Worm (Caenorhabditis elegans) whole organism, L4 larva: Measurements from ENCODE around the gene pqn-68.

Source experiments
- D1046.2 ChIP-seq: fragments of 200-800 bp; sonication (Bioruptor generic); IDR thresholded peaks from 2 replicates; pipeline ENCODE4 v1.3.6; 2022; ENCODE audit warnings: missing genetic modification characterization, missing compliant biosample characterization
- F44E2.7 ChIP-seq: fragments of 200-800 bp; sonication (Bioruptor generic); IDR thresholded peaks from 2 replicates; pipeline ENCODE4 v2.1.2; 2022; ENCODE audit warnings: missing genetic modification characterization, missing compliant biosample characterization
- R02D3.7 ChIP-seq: fragments of 150-350 bp; sonication (generic microtip); optimal IDR thresholded peaks from 3 replicates; lab custom pipeline; 2014; ENCODE audit warnings: missing biosample characterization, missing genetic modification characterization
- T20F7.1 ChIP-seq: fragments of 200-800 bp; sonication (Bioruptor generic); optimal IDR thresholded peaks from 2 replicates; lab custom pipeline; 2018; ENCODE audit warnings: mild to moderate bottlenecking, missing genetic modification characterization, missing compliant biosample characterization
- Y48G9A.11 ChIP-seq: fragments of 200-800 bp; sonication (Bioruptor generic); IDR thresholded peaks from 2 replicates; pipeline ENCODE4 v1.3.6; 2022; ENCODE audit warnings: missing genetic modification reagents, missing genetic modification characterization, missing compliant biosample characterization
- ZK337.2 ChIP-seq: fragments of 200-800 bp; sonication (Bioruptor generic); IDR thresholded peaks from 2 replicates; pipeline ENCODE4 v1.3.6; 2022; ENCODE audit warnings: missing genetic modification reagents, missing genetic modification characterization, missing compliant biosample characterization
- aha-1 ChIP-seq: fragments of 150-350 bp; peaks from one replicate; lab custom pipeline; 2014; ENCODE audit warnings: missing biosample characterization, missing genetic modification characterization
- aly-2 ChIP-seq: sonication (generic microtip); optimal IDR thresholded peaks from 2 replicates; lab custom pipeline; 2018; ENCODE audit warnings: missing biosample characterization, missing genetic modification characterization
- ceh-20 ChIP-seq: fragments of 200-800 bp; sonication (Bioruptor generic); IDR thresholded peaks from 2 replicates; pipeline ENCODE4 v1.3.6; 2022; ENCODE audit warnings: missing genetic modification reagents, missing genetic modification characterization, missing compliant biosample characterization
- ceh-62 ChIP-seq: sonication (generic microtip); optimal IDR thresholded peaks from 2 replicates; lab custom pipeline; 2017; ENCODE audit warnings: missing biosample characterization, missing genetic modification characterization
- ces-1 ChIP-seq: fragments of 150-350 bp; sonication (generic microtip); optimal IDR thresholded peaks from 4 replicates; lab custom pipeline; 2014; ENCODE audit warnings: missing biosample characterization, missing genetic modification reagents, missing genetic modification characterization
- cey-2 ChIP-seq: sonication (generic microtip); optimal IDR thresholded peaks from 3 replicates; lab custom pipeline; 2017; ENCODE audit warnings: missing genetic modification characterization, mild to moderate bottlenecking, missing compliant biosample characterization, antibody characterized with exemption, borderline replicate concordance; ENCODE audit not compliant: insufficient read depth
- daf-16 ChIP-seq, 3 experiments: sonication (generic microtip); optimal IDR thresholded peaks; 2 replicates each; lab custom pipeline; 2016 to 2017; ENCODE audit warnings: missing genetic modification characterization in 3 of 3, missing genetic modification reagents in 3 of 3, mild to moderate bottlenecking in 2 of 3, missing compliant biosample characterization in 2 of 3, missing biosample characterization in 1 of 3, moderate library complexity in 1 of 3
- dmd-6 ChIP-seq: fragments of 200-800 bp; sonication (Bioruptor generic); IDR thresholded peaks from 2 replicates; pipeline ENCODE4 v1.3.6; 2022; ENCODE audit warnings: missing genetic modification reagents, missing genetic modification characterization, missing compliant biosample characterization
- dmd-8 ChIP-seq: fragments of 200-800 bp; sonication (Bioruptor generic); IDR thresholded peaks from 2 replicates; pipeline ENCODE4 v1.3.6; 2022; ENCODE audit warnings: missing genetic modification characterization, missing compliant biosample characterization
- dve-1 ChIP-seq: sonication (generic microtip); optimal IDR thresholded peaks from 2 replicates; lab custom pipeline; 2017; ENCODE audit warnings: antibody characterized with exemption, mild to moderate bottlenecking, missing genetic modification characterization, missing compliant biosample characterization; ENCODE audit not compliant: insufficient read depth
- egl-27 ChIP-seq: sonication (generic microtip); optimal IDR thresholded peaks from 3 replicates; lab custom pipeline; 2017; ENCODE audit warnings: missing biosample characterization, missing genetic modification reagents, missing genetic modification characterization
- fos-1 ChIP-seq: fragments of 150-350 bp; optimal IDR thresholded peaks from 2 replicates; lab custom pipeline; 2014; ENCODE audit warnings: missing biosample characterization, missing genetic modification characterization
- hlh-11 ChIP-seq: fragments of 200-800 bp; sonication (Bioruptor generic); optimal IDR thresholded peaks from 2 replicates; lab custom pipeline; 2018; ENCODE audit warnings: mild to moderate bottlenecking, missing genetic modification characterization, missing compliant biosample characterization
- hlh-30 ChIP-seq: sonication (generic microtip); optimal IDR thresholded peaks from 2 replicates; lab custom pipeline; 2017; ENCODE audit warnings: antibody characterized with exemption, mild to moderate bottlenecking, missing genetic modification characterization, missing compliant biosample characterization; ENCODE audit not compliant: insufficient read depth
- hmg-1.1 ChIP-seq: fragments of 200-800 bp; sonication (Bioruptor generic); IDR thresholded peaks from 2 replicates; pipeline ENCODE4 v1.3.6; 2022; ENCODE audit warnings: missing genetic modification reagents, missing genetic modification characterization, missing compliant biosample characterization
- jun-1 ChIP-seq: fragments of 150-350 bp; optimal IDR thresholded peaks from 2 replicates; lab custom pipeline; 2014; ENCODE audit warnings: missing biosample characterization, missing genetic modification reagents, missing genetic modification characterization
- lin-1 ChIP-seq: fragments of 200-800 bp; sonication (Bioruptor generic); IDR thresholded peaks from 2 replicates; pipeline ENCODE4 v1.3.6; 2022; ENCODE audit warnings: missing genetic modification reagents, missing genetic modification characterization, missing compliant biosample characterization
- lin-15B ChIP-seq: fragments of 150-350 bp; sonication (generic microtip); optimal IDR thresholded peaks from 3 replicates; lab custom pipeline; 2014; ENCODE audit warnings: missing biosample characterization, missing genetic modification characterization
- mdl-1 ChIP-seq, 2 experiments: fragments of 150-350 bp in 1 of 2; sonication (generic microtip) in 1 of 2; optimal IDR thresholded peaks; 2 replicates each; lab custom pipeline; 2014 to 2017; ENCODE audit warnings: missing biosample characterization in 2 of 2, missing genetic modification characterization in 2 of 2
- mes-2 ChIP-seq: sonication (generic microtip); optimal IDR thresholded peaks from 2 replicates; lab custom pipeline; 2016; ENCODE audit warnings: missing genotype, mild to moderate bottlenecking, missing genetic modification characterization, missing compliant biosample characterization; ENCODE audit not compliant: poor library complexity, severe bottlenecking
- mxl-3 ChIP-seq: fragments of 200-800 bp; sonication (Bioruptor generic); optimal IDR thresholded peaks from 2 replicates; lab custom pipeline; 2018; ENCODE audit warnings: mild to moderate bottlenecking, missing genetic modification characterization, missing compliant biosample characterization
- nhr-11 ChIP-seq: fragments of 150-350 bp; optimal IDR thresholded peaks from 2 replicates; lab custom pipeline; 2014; ENCODE audit warnings: missing biosample characterization, missing genetic modification characterization
- nhr-111 ChIP-seq: fragments of 200-800 bp; sonication (Bioruptor generic); optimal IDR thresholded peaks from 2 replicates; lab custom pipeline; 2018; ENCODE audit warnings: mild to moderate bottlenecking, missing genetic modification characterization, missing compliant biosample characterization
- nhr-28 ChIP-seq: fragments of 150-350 bp; optimal IDR thresholded peaks from 2 replicates; lab custom pipeline; 2014; ENCODE audit warnings: missing biosample characterization, missing genetic modification characterization
- nhr-41 ChIP-seq: fragments of 200-800 bp; sonication (Bioruptor generic); IDR thresholded peaks from 2 replicates; pipeline ENCODE4 v1.3.6; 2022; ENCODE audit warnings: missing genetic modification reagents, missing genetic modification characterization, missing compliant biosample characterization
- nhr-48 ChIP-seq: sonication (generic microtip); optimal IDR thresholded peaks from 2 replicates; lab custom pipeline; 2016; ENCODE audit warnings: mild to moderate bottlenecking, missing genetic modification characterization, missing compliant biosample characterization
- nhr-6 ChIP-seq: fragments of 150-350 bp; optimal IDR thresholded peaks from 2 replicates; lab custom pipeline; 2014; ENCODE audit warnings: missing biosample characterization, missing genetic modification characterization
- nhr-77 ChIP-seq: fragments of 150-350 bp; optimal IDR thresholded peaks from 2 replicates; lab custom pipeline; 2014; ENCODE audit warnings: missing biosample characterization, missing genetic modification characterization
- php-3 ChIP-seq: fragments of 200-800 bp; sonication (Bioruptor generic); IDR thresholded peaks from 2 replicates; pipeline ENCODE4 v1.3.6; 2022; ENCODE audit warnings: missing genetic modification reagents, missing genetic modification characterization, missing compliant biosample characterization
- pqm-1 ChIP-seq: sonication (generic microtip); optimal IDR thresholded peaks from 2 replicates; lab custom pipeline; 2017; ENCODE audit warnings: missing biosample characterization, missing genetic modification characterization
- saeg-2 ChIP-seq: fragments of 200-800 bp; sonication (Bioruptor generic); IDR thresholded peaks from 2 replicates; pipeline ENCODE4 v1.3.6; 2022; ENCODE audit warnings: missing genetic modification reagents, missing genetic modification characterization, missing compliant biosample characterization
- sdz-12 ChIP-seq: fragments of 200-800 bp; sonication (Bioruptor generic); optimal IDR thresholded peaks from 2 replicates; lab custom pipeline; 2018; ENCODE audit warnings: mild to moderate bottlenecking, missing genetic modification characterization, missing compliant biosample characterization
- set-16 ChIP-seq: fragments of 200-800 bp; sonication (Bioruptor generic); IDR thresholded peaks from 2 replicates; pipeline ENCODE4 v1.3.6; 2022; ENCODE audit warnings: missing genetic modification reagents, missing genetic modification characterization, missing compliant biosample characterization
- snpc-4 ChIP-seq: fragments of 150-350 bp; optimal IDR thresholded peaks from 2 replicates; lab custom pipeline; 2014; ENCODE audit warnings: missing biosample characterization, missing genetic modification characterization
- unc-62 ChIP-seq, 3 experiments: fragments of 150-350 bp in 1 of 3; sonication (generic microtip); optimal IDR thresholded peaks in 2 of 3; peaks in 1 of 3; 1 replicate in 1 of 3; 2 replicates in 2 of 3; lab custom pipeline; 2014 to 2017; ENCODE audit warnings: missing biosample characterization in 3 of 3, missing genetic modification characterization in 3 of 3, missing genetic modification reagents in 3 of 3, missing genotype in 1 of 3
- zag-1 ChIP-seq: fragments of 150-350 bp; optimal IDR thresholded peaks from 2 replicates; lab custom pipeline; 2014; ENCODE audit warnings: missing biosample characterization, missing genetic modification characterization
- zfp-3 ChIP-seq: fragments of 200-800 bp; sonication (Bioruptor generic); conservative IDR thresholded peaks from 2 replicates; pipeline ENCODE4 v1.3.6; 2022; ENCODE audit warnings: missing genetic modification reagents, missing genetic modification characterization, missing compliant biosample characterization
- ztf-7 ChIP-seq: fragments of 150-350 bp; optimal IDR thresholded peaks from 2 replicates; lab custom pipeline; 2014; ENCODE audit warnings: missing biosample characterization, missing genetic modification characterization

Gene pqn-68

DNA sequence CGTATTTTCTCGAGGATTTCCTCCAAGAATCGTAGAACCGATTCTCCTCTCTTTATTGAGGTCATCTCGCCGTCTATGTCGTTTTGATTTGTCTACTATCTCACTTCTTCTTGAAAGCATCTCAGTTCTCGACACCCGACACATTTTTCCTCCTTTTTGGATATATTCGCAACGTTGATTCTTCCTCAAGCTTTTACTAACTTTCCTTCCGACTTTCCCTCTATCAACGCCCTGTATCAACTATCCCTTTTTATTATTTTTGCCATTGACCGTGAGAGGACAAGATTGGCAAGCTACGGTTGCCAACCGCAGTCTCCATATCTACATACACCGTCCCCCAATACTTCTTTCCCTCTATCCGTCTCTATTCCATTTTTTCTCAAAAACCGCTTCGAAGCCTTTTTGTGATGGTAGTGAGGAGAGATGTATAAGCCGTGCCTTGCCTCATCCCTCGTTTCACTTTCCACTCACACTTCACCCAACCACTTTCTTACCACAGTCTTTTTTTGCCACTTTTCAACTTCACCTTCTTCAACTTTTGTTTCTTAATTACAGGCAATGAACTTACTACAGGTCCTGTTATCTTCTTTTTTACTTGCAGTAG lies 23.4 kb upstream of the pqn-68 start, which contains the start of gene T16G1.2:
TSS of gene T16G1.2 (plus strand) at position 554 of the 604 bp plus-strand sequence.
- TF ChIP-seq zfp-3 (GFP tag; lab: Robert Waterston, UW) (no peak), R02D3.7 (no peak), F44E2.7 (GFP tag; lab: Robert Waterston, UW) (no peak), unc-62 (GFP tag; optimal IDR thresholded peaks at IDR 0.05 in 1 of 2; lab: Kevin White, UChicago) (peak in 1 of 2 experiments; percentile 11), unc-62 (tag; optimal IDR thresholded peaks at IDR 0.05; lab: Kevin White, UChicago) (no peak), D1046.2 (no peak), jun-1 (no peak)

DNA sequence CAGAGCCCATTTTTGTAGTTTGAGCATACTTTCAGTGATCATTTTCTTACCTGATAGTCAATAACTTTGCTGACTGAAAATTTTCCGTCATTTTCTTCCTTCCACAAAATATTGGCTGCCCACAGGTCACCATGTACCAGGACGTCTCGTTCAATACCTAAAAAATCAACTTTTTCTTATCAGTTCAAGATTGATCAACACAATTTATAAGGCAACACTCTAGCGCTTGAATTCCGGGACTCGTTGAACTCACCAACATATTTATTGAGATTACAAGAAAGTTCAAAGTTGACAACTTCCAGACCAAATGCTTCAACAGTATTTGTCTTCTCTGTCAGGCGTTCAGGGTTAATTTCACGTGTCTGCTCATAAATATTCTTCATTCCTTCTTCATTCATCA lies 18.8 kb upstream of the pqn-68 start:
- TF ChIP-seq dve-1, result peak; percentile 44
- TF ChIP-seq Y48G9A.11 (GFP tag; lab: Robert Waterston, UW), result no peak
- no peak for TF ChIP-seq sdz-12 (GFP tag; lab: Kevin White, UChicago)
- TF ChIP-seq hmg-1.1, result no peak
- peak; percentile 48 for TF ChIP-seq nhr-28 (tag; lab: Kevin White, UChicago)
- TF ChIP-seq nhr-48 (tag; lab: Kevin White, UChicago), result no peak
- no peak for TF ChIP-seq nhr-6
- no peak for TF ChIP-seq ztf-7 (tag; lab: Kevin White, UChicago)
- TF ChIP-seq ces-1 (GFP tag; lab: Kevin White, UChicago), result no peak
- TF ChIP-seq mdl-1 (tag; optimal IDR thresholded peaks at IDR 0.05; lab: Kevin White, UChicago), result no peak
- no peak for TF ChIP-seq ceh-62 (tag; lab: Kevin White, UChicago)
- no peak for TF ChIP-seq aly-2 (tag; lab: Kevin White, UChicago)
- TF ChIP-seq lin-15B (tag; lab: Kevin White, UChicago), result no peak
- TF ChIP-seq ceh-20 (GFP tag; lab: Robert Waterston, UW), result no peak
- TF ChIP-seq nhr-11 (tag; lab: Kevin White, UChicago), result no peak
- TF ChIP-seq dmd-8 (GFP tag; lab: Robert Waterston, UW), result no peak
- no peak for TF ChIP-seq snpc-4 (tag; lab: Kevin White, UChicago)
- no peak for TF ChIP-seq daf-16 (GFP tag; optimal IDR thresholded peaks at IDR 0.05; lab: Kevin White, UChicago)
- peak; percentile 78 for TF ChIP-seq daf-16 (tag; optimal IDR thresholded peaks at IDR 0.05; lab: Kevin White, UChicago)
- TF ChIP-seq fos-1, result no peak
- TF ChIP-seq egl-27 (tag; lab: Kevin White, UChicago), result no peak
- no peak for TF ChIP-seq cey-2 (tag; lab: Kevin White, UChicago)
- TF ChIP-seq ZK337.2 (GFP tag; lab: Robert Waterston, UW), result no peak
- peak; percentile 70 for TF ChIP-seq dmd-6 (GFP tag; lab: Robert Waterston, UW)
- peak; percentile 47 for TF ChIP-seq pqm-1 (tag; lab: Kevin White, UChicago)
- no peak for TF ChIP-seq zag-1 (tag; lab: Kevin White, UChicago)
- no peak for TF ChIP-seq hlh-30 (tag; lab: Kevin White, UChicago)
- TF ChIP-seq set-16 (GFP tag; lab: Robert Waterston, UW), result no peak

DNA sequence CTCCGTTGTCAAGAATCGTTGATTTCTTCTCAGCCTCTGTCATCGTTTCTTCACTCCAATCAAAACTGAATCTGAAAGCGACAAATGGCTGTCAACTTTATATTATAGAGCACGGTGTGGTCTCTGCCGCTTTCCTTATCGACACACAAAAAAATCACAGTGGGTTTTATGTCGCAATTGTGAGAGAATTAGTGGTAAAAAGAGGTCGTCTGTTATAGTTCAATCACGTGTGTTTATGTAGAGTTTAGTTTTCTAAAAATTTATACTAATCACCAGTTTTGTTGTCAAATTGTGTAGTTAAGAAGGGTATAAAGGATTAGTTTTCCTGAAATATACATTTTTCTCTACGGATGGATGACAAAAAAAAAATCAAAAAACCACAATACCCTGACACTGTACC lies 17.5 kb upstream of the pqn-68 start, which contains the start of gene T16G1.7:
TSS of gene T16G1.7 (minus strand) at position 137 of the 400 bp plus-strand sequence.
- TF ChIP-seq mxl-3 (GFP tag; lab: Kevin White, UChicago) (peak; percentile 58), hlh-11 (tag; lab: Kevin White, UChicago) (peak; percentile 82), dmd-8 (GFP tag; lab: Robert Waterston, UW) (no peak), mdl-1 (tag; optimal IDR thresholded peaks at IDR 0.05; lab: Kevin White, UChicago) (peak in 1 of 2 experiments; percentile 51), nhr-77 (peak; percentile 68), unc-62 (GFP tag; optimal IDR thresholded peaks at IDR 0.05 in 1 of 2; lab: Kevin White, UChicago) (peak in 1 of 2 experiments; percentile 26), unc-62 (tag; optimal IDR thresholded peaks at IDR 0.05; lab: Kevin White, UChicago) (no peak), dmd-6 (GFP tag; lab: Robert Waterston, UW) (peak; percentile 96), jun-1 (no peak), lin-1 (GFP tag; lab: Robert Waterston, UW) (peak; percentile 72; the same call in 1 of the 2 replicates), hlh-30 (tag; lab: Kevin White, UChicago) (peak; percentile 15), aha-1 (tag; lab: Kevin White, UChicago) (peak; percentile 29), mes-2 (tag; lab: Kevin White, UChicago) (no peak), nhr-111 (GFP tag; lab: Kevin White, UChicago) (no peak), php-3 (peak; percentile 68; the same call in 1 of the 2 replicates), pqm-1 (tag; lab: Kevin White, UChicago) (peak; percentile 98), T20F7.1 (GFP tag; lab: Kevin White, UChicago) (peak; percentile 13), nhr-41 (GFP tag; lab: Robert Waterston, UW) (peak; percentile 54; the same call in 1 of the 2 replicates), saeg-2 (GFP tag; lab: Robert Waterston, UW) (no peak), daf-16 (GFP tag; optimal IDR thresholded peaks at IDR 0.05; lab: Kevin White, UChicago) (no peak), daf-16 (tag; optimal IDR thresholded peaks at IDR 0.05; lab: Kevin White, UChicago) (peak; percentile 77), nhr-28 (tag; lab: Kevin White, UChicago) (peak; percentile 96), dve-1 (peak; percentile 76)
